Worm (Caenorhabditis elegans): ENCODE measurements around the gene dmsr-13.

ce11 chrV:6782260-6782659, 37.5 kb downstream of the dmsr-13 start:
- TF ChIP-seq unc-62 (GFP tag; optimal IDR thresholded peaks at IDR 0.05) = no peak
- TF ChIP-seq daf-12 (tag; optimal IDR thresholded peaks at IDR 0.05) = no peak
